Fruit fly (Drosophila melanogaster) whole organism, adult: Measurements from ENCODE around the gene CG6059.

Experiments used
- CG11617 ChIP-seq: fragments of 200-800 bp; sonication (Bioruptor generic); optimal IDR thresholded peaks from 2 replicates; lab custom pipeline; 2017; ENCODE audit warnings: mild to moderate bottlenecking, missing biosample characterization, missing genetic modification reagents, missing genetic modification characterization
- CG12768 ChIP-seq: fragments of 200-800 bp; sonication (Bioruptor generic); optimal IDR thresholded peaks from 2 replicates; lab custom pipeline; 2017; ENCODE audit warnings: missing biosample characterization, missing genetic modification characterization, mild to moderate bottlenecking, moderate library complexity, missing genetic modification reagents
- CG14711 ChIP-seq: fragments of 200-800 bp; sonication (Bioruptor generic); optimal IDR thresholded peaks from 2 replicates; lab custom pipeline; 2018; ENCODE audit warnings: missing biosample characterization, mild to moderate bottlenecking, missing genetic modification characterization, moderate library complexity
- CG1620 ChIP-seq: fragments of 200-800 bp; sonication (Bioruptor generic); optimal IDR thresholded peaks from 2 replicates; lab custom pipeline; 2016; ENCODE audit warnings: missing biosample characterization, missing genetic modification characterization
- CG33017 ChIP-seq: fragments of 200-800 bp; sonication (Bioruptor generic); optimal IDR thresholded peaks from 2 replicates; lab custom pipeline; 2018; ENCODE audit warnings: missing biosample characterization, mild to moderate bottlenecking, missing genetic modification characterization, moderate library complexity
- CG5204 ChIP-seq: fragments of 200-800 bp; sonication (Bioruptor generic); optimal IDR thresholded peaks from 2 replicates; lab custom pipeline; 2016; ENCODE audit warnings: missing biosample characterization, missing genetic modification characterization
- CG7045 ChIP-seq: fragments of 200-800 bp; sonication (Bioruptor generic); optimal IDR thresholded peaks from 2 replicates; lab custom pipeline; 2017; ENCODE audit warnings: missing biosample characterization, mild to moderate bottlenecking, missing genetic modification characterization
- CG7101 ChIP-seq: fragments of 200-800 bp; sonication (Bioruptor generic); optimal IDR thresholded peaks from 2 replicates; lab custom pipeline; 2018; ENCODE audit warnings: missing biosample characterization, mild to moderate bottlenecking, missing genetic modification characterization, moderate library complexity
- Clk ChIP-seq: fragments of 200-800 bp; sonication (Bioruptor generic); optimal IDR thresholded peaks from 2 replicates; lab custom pipeline; 2017; ENCODE audit warnings: missing biosample characterization, missing genetic modification characterization
- Crg-1 ChIP-seq: fragments of 200-800 bp; sonication (Bioruptor generic); optimal IDR thresholded peaks from 2 replicates; lab custom pipeline; 2016; ENCODE audit warnings: missing biosample characterization, missing genetic modification characterization
- Hr96 ChIP-seq: fragments of 200-800 bp; sonication (Bioruptor generic); optimal IDR thresholded peaks from 2 replicates; lab custom pipeline; 2016; ENCODE audit warnings: missing biosample characterization, missing genetic modification characterization
- Mnt ChIP-seq: fragments of 200-800 bp; sonication (Bioruptor generic); optimal IDR thresholded peaks from 2 replicates; lab custom pipeline; 2016; ENCODE audit warnings: missing biosample characterization, mild to moderate bottlenecking, missing genetic modification characterization
- bab1 ChIP-seq: fragments of 200-800 bp; sonication (Bioruptor generic); optimal IDR thresholded peaks from 3 replicates; lab custom pipeline; 2019; ENCODE audit warnings: missing biosample characterization, mild to moderate bottlenecking, missing genetic modification characterization, moderate library complexity
- cic ChIP-seq: fragments of 200-800 bp; sonication (Bioruptor generic); optimal IDR thresholded peaks from 2 replicates; lab custom pipeline; 2017; ENCODE audit warnings: missing biosample characterization, mild to moderate bottlenecking, missing genetic modification characterization, moderate library complexity
- cnc ChIP-seq, 2 experiments: fragments of >200 bp; optimal IDR thresholded peaks; 2 replicates each; lab custom pipeline; 2017
- kay ChIP-seq: fragments of 200-800 bp; sonication (Bioruptor generic); peaks from one replicate; lab custom pipeline; 2016; ENCODE audit warnings: missing biosample characterization, missing genetic modification characterization, borderline replicate concordance
- ovo ChIP-seq: fragments of 200-800 bp; sonication (Bioruptor generic); optimal IDR thresholded peaks from 2 replicates; lab custom pipeline; 2016; ENCODE audit warnings: missing biosample characterization, missing genetic modification characterization
- pad ChIP-seq: fragments of 200-800 bp; sonication (Bioruptor generic); optimal IDR thresholded peaks from 3 replicates; lab custom pipeline; 2017; ENCODE audit warnings: missing biosample characterization, missing genetic modification characterization, mild to moderate bottlenecking, moderate library complexity, missing genetic modification reagents
- tj ChIP-seq: fragments of 200-800 bp; sonication (Bioruptor generic); optimal IDR thresholded peaks from 3 replicates; lab custom pipeline; 2017; ENCODE audit warnings: missing biosample characterization, mild to moderate bottlenecking, missing genetic modification characterization, moderate library complexity
- toe ChIP-seq: fragments of 200-800 bp; sonication (Bioruptor generic); optimal IDR thresholded peaks from 2 replicates; lab custom pipeline; 2016; ENCODE audit warnings: missing biosample characterization, missing genetic modification characterization

CG6059 gene

dm6 chr3R:27087549-27087948 is 36.9 kb downstream of the CG6059 start, which contains the start of gene Cpr97Ea:
Gene Cpr97Ea (minus strand): TSS chr3R:27087778.
- TF ChIP-seq CG1620 (GFP tag; lab: Kevin White, UChicago) (no peak), CG7101 (tag; lab: Kevin White, UChicago) (no peak), Hr96 (GFP tag; lab: Kevin White, UChicago) (no peak), pad (GFP tag; lab: Kevin White, UChicago) (no peak), CG7045 (GFP tag; lab: Kevin White, UChicago) (no peak), CG14711 (tag; lab: Kevin White, UChicago) (no peak)

DNA sequence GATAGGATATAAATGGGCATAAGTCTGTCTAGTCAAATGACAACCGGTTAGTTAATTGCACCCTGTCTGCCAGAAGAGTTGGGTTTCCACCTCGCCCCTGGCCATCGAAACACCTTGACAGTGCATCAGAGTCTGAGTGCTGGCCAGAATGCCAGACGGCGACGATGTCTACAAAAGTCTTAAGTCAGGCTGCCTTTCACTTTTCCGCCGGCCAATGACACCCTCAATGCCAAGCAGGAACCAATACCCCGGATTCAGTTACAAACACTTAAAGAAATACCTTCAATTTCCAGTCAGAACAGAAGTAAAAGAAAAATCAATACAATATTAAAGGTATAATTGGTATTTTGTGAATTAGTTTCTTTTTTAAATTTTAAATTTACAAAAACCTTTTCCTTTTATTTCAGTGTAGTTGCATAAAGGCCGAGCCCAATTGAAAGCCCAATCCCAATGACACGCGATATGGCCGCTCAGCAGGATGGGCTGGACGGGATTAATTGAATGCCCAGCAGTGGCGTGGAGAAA is 39.9 kb downstream of the CG6059 start:
- TF ChIP-seq cic (GFP tag; lab: Kevin White, UChicago) (no peak), CG12768 (GFP tag; lab: Kevin White, UChicago) (no peak), ovo (GFP tag; lab: Kevin White, UChicago) (no peak), Hr96 (GFP tag; lab: Kevin White, UChicago) (no peak), CG11617 (GFP tag; lab: Kevin White, UChicago) (no peak), Mnt (no peak), Crg-1 (no peak), kay (GFP tag; lab: Kevin White, UChicago) (no peak), bab1 (GFP tag; lab: Kevin White, UChicago) (no peak), CG5204 (GFP tag; lab: Kevin White, UChicago) (no peak), CG1620 (GFP tag; lab: Kevin White, UChicago) (no peak), toe (GFP tag; lab: Kevin White, UChicago) (no peak), CG33017 (tag; lab: Kevin White, UChicago) (no peak), Clk (GFP tag; lab: Kevin White, UChicago) (no peak)

DNA sequence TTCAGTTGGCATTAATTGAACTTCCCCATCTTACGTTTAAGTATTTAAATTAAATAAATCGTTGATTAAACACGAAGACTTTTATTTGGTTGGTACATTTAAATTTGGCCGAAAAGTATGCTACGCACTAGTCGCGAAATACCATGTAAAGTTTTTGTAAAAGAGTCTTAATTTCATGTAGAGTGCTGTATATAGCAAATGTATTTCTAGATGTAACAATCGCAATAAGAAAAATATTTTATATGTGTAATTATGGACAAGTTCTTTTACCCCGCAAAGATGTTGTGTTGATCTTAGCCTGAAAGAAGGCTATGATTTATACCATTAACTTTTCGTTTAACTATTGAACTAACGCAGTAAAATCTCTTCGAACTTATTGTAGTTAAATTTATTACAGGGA is 41.7 kb downstream of the CG6059 start:
- TF ChIP-seq Clk (GFP tag; lab: Kevin White, UChicago) (no peak), CG33017 (tag; lab: Kevin White, UChicago) (no peak), Hr96 (GFP tag; lab: Kevin White, UChicago) (no peak), bab1 (GFP tag; lab: Kevin White, UChicago) (no peak), CG1620 (GFP tag; lab: Kevin White, UChicago) (no peak), CG14711 (tag; lab: Kevin White, UChicago) (no peak), toe (GFP tag; lab: Kevin White, UChicago) (no peak), CG5204 (GFP tag; lab: Kevin White, UChicago) (no peak), CG7045 (GFP tag; lab: Kevin White, UChicago) (no peak), ovo (GFP tag; lab: Kevin White, UChicago) (no peak), Mnt (no peak), Crg-1 (no peak), CG11617 (GFP tag; lab: Kevin White, UChicago) (no peak), kay (GFP tag; lab: Kevin White, UChicago) (no peak), CG7101 (tag; lab: Kevin White, UChicago) (no peak), CG12768 (GFP tag; lab: Kevin White, UChicago) (no peak), cnc (optimal IDR thresholded peaks at IDR 0.05; lab: Kevin White, UChicago) (no peak), tj (GFP tag; lab: Kevin White, UChicago) (no peak)

- TF ChIP-seq CG5204 (GFP tag; lab: Kevin White, UChicago) (no peak), Clk (GFP tag; lab: Kevin White, UChicago) (no peak), cic (GFP tag; lab: Kevin White, UChicago) (no peak), Crg-1 (no peak), CG11617 (GFP tag; lab: Kevin White, UChicago) (no peak), bab1 (GFP tag; lab: Kevin White, UChicago) (no peak), CG1620 (GFP tag; lab: Kevin White, UChicago) (no peak)
These were observed 47.9 kb downstream of the CG6059 start for dm6 chr3R:27076618-27077017.

DNA sequence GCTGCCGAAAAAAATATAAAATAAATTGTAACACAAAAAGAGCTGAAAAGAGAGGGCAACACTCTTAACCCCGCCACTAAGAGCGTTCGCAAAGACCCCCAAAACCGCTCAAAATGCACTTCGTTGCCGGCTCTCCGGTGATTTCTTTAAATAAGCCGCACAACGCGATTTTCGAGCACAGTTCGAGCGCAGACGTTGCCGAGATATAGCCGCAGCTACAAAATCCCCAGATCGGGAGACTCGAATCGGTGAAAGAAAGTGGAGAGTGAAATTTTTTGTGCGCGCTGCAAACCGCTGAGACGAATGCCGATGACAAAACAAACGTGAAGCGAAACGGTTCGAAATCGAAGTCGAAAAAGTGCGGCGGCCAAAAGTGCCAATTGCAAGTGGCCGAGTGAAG is 48.8 kb downstream of the CG6059 start, which contains the start of gene CG14257:
Gene CG14257 (plus strand): TSS at position 177 of the 400 bp plus-strand sequence.
- TF ChIP-seq pad (GFP tag; lab: Kevin White, UChicago) (no peak), kay (GFP tag; lab: Kevin White, UChicago) (no peak), Crg-1 (no peak), CG14711 (tag; lab: Kevin White, UChicago) (no peak), tj (GFP tag; lab: Kevin White, UChicago) (no peak), CG5204 (GFP tag; lab: Kevin White, UChicago) (no peak), ovo (GFP tag; lab: Kevin White, UChicago) (no peak), Clk (GFP tag; lab: Kevin White, UChicago) (no peak), bab1 (GFP tag; lab: Kevin White, UChicago) (no peak), cnc (optimal IDR thresholded peaks at IDR 0.05; lab: Kevin White, UChicago) (no peak), toe (GFP tag; lab: Kevin White, UChicago) (no peak), CG7045 (GFP tag; lab: Kevin White, UChicago) (no peak)
